Worm (Caenorhabditis elegans): Measurements from ENCODE around the gene F37B4.10.

ce11 chrV:2903227-2903626, 25.8 kb upstream of the F37B4.10 start, which contains the start of gene C31B8.7:
- TF ChIP-seq ama-1 (optimal IDR thresholded peaks at IDR 0.05) (no peak), sox-4 (tag; optimal IDR thresholded peaks at IDR 0.05) (no peak)

Data from whole organism, late embryonic.